Worm (Caenorhabditis elegans) whole organism, young adult: ENCODE data around the gene nhr-187.

Experiments used
- B0336.3 ChIP-seq: fragments of 200-800 bp; sonication (Bioruptor generic); IDR thresholded peaks from 2 replicates; pipeline ENCODE4 v1.3.6; 2022; ENCODE audit warnings: missing genetic modification characterization, missing compliant biosample characterization
- D2030.7 ChIP-seq: fragments of 200-800 bp; sonication (Bioruptor generic); IDR thresholded peaks from 2 replicates; pipeline ENCODE4 v1.3.6; 2022; ENCODE audit warnings: missing genetic modification reagents, missing genetic modification characterization, missing compliant biosample characterization
- F22D6.2 ChIP-seq: sonication (generic microtip); optimal IDR thresholded peaks from 2 replicates; lab custom pipeline; 2016; ENCODE audit warnings: mild to moderate bottlenecking, missing genetic modification characterization, missing compliant biosample characterization
- F33H1.4 ChIP-seq: fragments of 200-800 bp; sonication (Bioruptor generic); IDR thresholded peaks from 2 replicates; pipeline ENCODE4 v1.3.6; 2022; ENCODE audit warnings: missing genetic modification reagents, missing genetic modification characterization, missing compliant biosample characterization
- F57C9.4 ChIP-seq: sonication (generic microtip); optimal IDR thresholded peaks from 2 replicates; lab custom pipeline; 2017; ENCODE audit warnings: mild to moderate bottlenecking, missing genetic modification characterization, missing compliant biosample characterization
- Y53F4B.3 ChIP-seq: fragments of 200-800 bp; sonication (Bioruptor generic); IDR thresholded peaks from 2 replicates; pipeline ENCODE4 v1.3.6; 2022; ENCODE audit warnings: missing genetic modification reagents, missing genetic modification characterization, missing compliant biosample characterization
- Y56A3A.18 ChIP-seq: fragments of 200-800 bp; sonication (Bioruptor generic); IDR thresholded peaks from 2 replicates; pipeline ENCODE4 v1.3.6; 2022; ENCODE audit warnings: missing genetic modification reagents, missing genetic modification characterization, missing compliant biosample characterization
- Y67H2A.10 ChIP-seq: fragments of 200-800 bp; sonication (Bioruptor generic); conservative IDR thresholded peaks from 2 replicates; pipeline ENCODE4 v1.3.6; 2022; ENCODE audit warnings: missing genetic modification reagents, missing genetic modification characterization, missing compliant biosample characterization
- Y79H2A.3 ChIP-seq: fragments of 200-800 bp; sonication (Bioruptor generic); conservative IDR thresholded peaks from 2 replicates; pipeline ENCODE4 v1.3.6; 2022; ENCODE audit warnings: missing genetic modification reagents, missing genetic modification characterization, missing compliant biosample characterization
- aptf-3 ChIP-seq: fragments of 200-800 bp; sonication (Bioruptor generic); IDR thresholded peaks from 2 replicates; pipeline ENCODE4 v1.3.6; 2022; ENCODE audit warnings: missing genetic modification characterization, missing compliant biosample characterization
- athp-1 ChIP-seq: sonication (generic microtip); optimal IDR thresholded peaks from 2 replicates; lab custom pipeline; 2017; ENCODE audit warnings: mild to moderate bottlenecking, missing genetic modification characterization, missing compliant biosample characterization
- attf-3 ChIP-seq: fragments of 200-800 bp; sonication (Bioruptor generic); conservative IDR thresholded peaks from 2 replicates; pipeline ENCODE4 v1.3.6; 2022; ENCODE audit warnings: missing genetic modification reagents, missing genetic modification characterization, missing compliant biosample characterization
- bed-1 ChIP-seq: fragments of 200-800 bp; sonication (Bioruptor generic); IDR thresholded peaks from 2 replicates; pipeline ENCODE4 v1.3.6; 2022; ENCODE audit warnings: missing genetic modification reagents, missing genetic modification characterization, missing compliant biosample characterization
- cebp-1 ChIP-seq, 2 experiments: fragments of 200-800 bp in 1 of 2; sonication (Bioruptor generic) in 1 of 2; sonication (generic microtip) in 1 of 2; IDR thresholded peaks in 1 of 2; optimal IDR thresholded peaks in 1 of 2; 2 replicates each; pipeline versions ENCODE4 v1.3.6 to Lab custom; 2017 to 2022; ENCODE audit warnings: missing compliant biosample characterization in 2 of 2, missing genetic modification characterization in 2 of 2, mild to moderate bottlenecking in 1 of 2, missing genetic modification reagents in 1 of 2, moderate library complexity in 1 of 2
- ceh-100 ChIP-seq: fragments of 200-800 bp; sonication (Bioruptor generic); IDR thresholded peaks from 2 replicates; pipeline ENCODE4 v1.3.6; 2022; ENCODE audit warnings: missing genetic modification reagents, missing genetic modification characterization, missing compliant biosample characterization
- ceh-40 ChIP-seq: fragments of 200-800 bp; sonication (Bioruptor generic); IDR thresholded peaks from 2 replicates; pipeline ENCODE4 v1.3.6; 2022; ENCODE audit warnings: missing genetic modification characterization, missing compliant biosample characterization
- ceh-79 ChIP-seq: sonication (generic microtip); optimal IDR thresholded peaks from 2 replicates; lab custom pipeline; 2017; ENCODE audit warnings: mild to moderate bottlenecking, missing genetic modification characterization, missing compliant biosample characterization
- efl-1 ChIP-seq: fragments of 150-350 bp; optimal IDR thresholded peaks from 2 replicates; lab custom pipeline; 2014; ENCODE audit warnings: missing biosample characterization, missing genetic modification reagents, missing genetic modification characterization
- egrh-3 ChIP-seq: fragments of 200-800 bp; sonication (Bioruptor generic); IDR thresholded peaks from 2 replicates; pipeline ENCODE4 v1.3.6; 2022; ENCODE audit warnings: missing genetic modification reagents, missing genetic modification characterization, missing compliant biosample characterization
- ekl-4 ChIP-seq: fragments of 200-800 bp; sonication (Bioruptor generic); IDR thresholded peaks from 2 replicates; pipeline ENCODE4 v1.3.6; 2022; ENCODE audit warnings: missing genetic modification reagents, missing genetic modification characterization, missing compliant biosample characterization
- him-1 ChIP-seq: sonication (generic microtip); optimal IDR thresholded peaks from 2 replicates; lab custom pipeline; 2016; ENCODE audit warnings: missing genotype, missing genetic modification reagents, missing genetic modification characterization, missing compliant biosample characterization
- hmg-20 ChIP-seq: fragments of 200-800 bp; sonication (Bioruptor generic); IDR thresholded peaks from 2 replicates; pipeline ENCODE4 v1.3.6; 2022; ENCODE audit warnings: missing genetic modification reagents, missing genetic modification characterization, missing compliant biosample characterization
- hrde-1 ChIP-seq: sonication (generic microtip); optimal IDR thresholded peaks from 2 replicates; lab custom pipeline; 2016; ENCODE audit warnings: missing genetic modification characterization, mild to moderate bottlenecking, missing compliant biosample characterization, moderate library complexity, missing genotype, missing genetic modification reagents, borderline replicate concordance
- lag-1 ChIP-seq: fragments of 200-800 bp; sonication (Bioruptor generic); IDR thresholded peaks from 2 replicates; pipeline ENCODE4 v1.3.6; 2022; ENCODE audit warnings: missing genetic modification reagents, missing genetic modification characterization, missing compliant biosample characterization
- let-526 ChIP-seq: fragments of 200-800 bp; sonication (Bioruptor generic); IDR thresholded peaks from 2 replicates; pipeline ENCODE4 v1.3.6; 2022; ENCODE audit warnings: missing genetic modification reagents, missing genetic modification characterization, missing compliant biosample characterization
- let-607 ChIP-seq, 2 experiments: fragments of 200-800 bp in 1 of 2; sonication (Bioruptor generic) in 1 of 2; sonication (generic microtip) in 1 of 2; optimal IDR thresholded peaks; 2 replicates each; lab custom pipeline; 2016 to 2018; ENCODE audit warnings: mild to moderate bottlenecking in 2 of 2, missing compliant biosample characterization in 2 of 2, missing genetic modification characterization in 2 of 2, moderate library complexity in 2 of 2, missing genotype in 1 of 2
- lin-40 ChIP-seq: sonication (generic microtip); optimal IDR thresholded peaks from 2 replicates; lab custom pipeline; 2016; ENCODE audit warnings: missing genetic modification characterization, mild to moderate bottlenecking, missing compliant biosample characterization, missing genotype, missing genetic modification reagents
- lin-54 ChIP-seq: fragments of 200-800 bp; sonication (Bioruptor generic); optimal IDR thresholded peaks from 2 replicates; lab custom pipeline; 2018; ENCODE audit warnings: mild to moderate bottlenecking, missing genetic modification characterization, missing compliant biosample characterization
- madf-6 ChIP-seq: fragments of 200-800 bp; sonication (Bioruptor generic); IDR thresholded peaks from 2 replicates; pipeline ENCODE4 v1.3.6; 2022; ENCODE audit warnings: missing genetic modification reagents, missing genetic modification characterization, missing compliant biosample characterization
- madf-8 ChIP-seq: fragments of 200-800 bp; sonication (Bioruptor generic); conservative IDR thresholded peaks from 2 replicates; pipeline ENCODE4 v1.3.6; 2022; ENCODE audit warnings: missing genetic modification reagents, missing genetic modification characterization, missing compliant biosample characterization
- mes-4 ChIP-seq: sonication (generic microtip); optimal IDR thresholded peaks from 2 replicates; lab custom pipeline; 2016; ENCODE audit warnings: missing genotype, missing genetic modification characterization, missing compliant biosample characterization
- nhr-27 ChIP-seq: fragments of 200-800 bp; sonication (Bioruptor generic); optimal IDR thresholded peaks from 2 replicates; lab custom pipeline; 2018; ENCODE audit warnings: mild to moderate bottlenecking, missing genetic modification characterization, moderate library complexity, missing compliant biosample characterization
- pha-4 ChIP-seq: fragments of 150-350 bp; sonication (generic microtip); optimal IDR thresholded peaks from 2 replicates; lab custom pipeline; 2014; ENCODE audit warnings: missing biosample characterization, missing genetic modification reagents, missing genetic modification characterization
- rpc-1 ChIP-seq, 2 experiments: fragments of 150-350 bp in 1 of 2; sonication (generic microtip) in 1 of 2; optimal IDR thresholded peaks; 2 replicates each; lab custom pipeline; 2014 to 2018; ENCODE audit warnings: missing biosample characterization in 1 of 2, missing genetic modification characterization in 1 of 2, missing genetic modification reagents in 1 of 2, missing genotype in 1 of 2
- sdz-38 ChIP-seq: sonication (generic microtip); optimal IDR thresholded peaks from 2 replicates; lab custom pipeline; 2016; ENCODE audit warnings: missing genotype, missing genetic modification characterization, missing compliant biosample characterization
- snpc-1.3 ChIP-seq: sonication (generic microtip); optimal IDR thresholded peaks from 2 replicates; lab custom pipeline; 2017; ENCODE audit warnings: missing genetic modification characterization, mild to moderate bottlenecking, missing compliant biosample characterization, antibody characterized with exemption, moderate library complexity, missing genotype, missing genetic modification reagents; ENCODE audit not compliant: insufficient read depth
- unc-130 ChIP-seq: sonication (generic microtip); optimal IDR thresholded peaks from 2 replicates; lab custom pipeline; 2016; ENCODE audit warnings: missing genetic modification reagents, missing genetic modification characterization, missing compliant biosample characterization
- xnd-1 ChIP-seq: sonication (generic microtip); optimal IDR thresholded peaks from 2 replicates; lab custom pipeline; 2016; ENCODE audit warnings: missing genotype, missing genetic modification reagents, missing genetic modification characterization, missing compliant biosample characterization
- zfh-2 ChIP-seq: fragments of 200-800 bp; sonication (Bioruptor generic); conservative IDR thresholded peaks from 2 replicates; pipeline ENCODE4 v1.3.6; 2022; ENCODE audit warnings: missing genetic modification reagents, missing genetic modification characterization, missing compliant biosample characterization
- ztf-26 ChIP-seq: sonication (generic microtip); optimal IDR thresholded peaks from 2 replicates; lab custom pipeline; 2017; ENCODE audit warnings: missing genetic modification characterization, missing compliant biosample characterization
- ztf-3 ChIP-seq: fragments of 200-800 bp; sonication (Bioruptor generic); optimal IDR thresholded peaks from 2 replicates; lab custom pipeline; 2018; ENCODE audit warnings: mild to moderate bottlenecking, missing genetic modification characterization, missing compliant biosample characterization

The nhr-187 gene

ce11 chrV:3820875-3821274 lies 41.9 kb downstream of the nhr-187 start:
- TF ChIP-seq cebp-1 (GFP tag; IDR thresholded peaks at IDR 0.05; lab: Robert Waterston, UW) (no peak), cebp-1 (tag; optimal IDR thresholded peaks at IDR 0.05; lab: Kevin White, UChicago) (peak; percentile 27), bed-1 (GFP tag; lab: Robert Waterston, UW) (no peak)

ce11 chrV:3814938-3815337 lies 47.8 kb downstream of the nhr-187 start, which contains the start of gene H10D18.1:
Gene H10D18.1 (plus strand): TSS chrV:3815214.
- TF ChIP-seq Y56A3A.18 (GFP tag; lab: Robert Waterston, UW) (no peak), ceh-79 (tag; lab: Kevin White, UChicago) (no peak), efl-1 (GFP tag; lab: Kevin White, UChicago) (no peak), lag-1 (GFP tag; lab: Robert Waterston, UW) (no peak), athp-1 (tag; lab: Kevin White, UChicago) (no peak), lin-54 (GFP tag; lab: Kevin White, UChicago) (no peak), sdz-38 (tag; lab: Kevin White, UChicago) (no peak)

ce11 chrV:3814009-3814408 lies 48.7 kb downstream of the nhr-187 start:
- TF ChIP-seq zfh-2 (peak; percentile 67), mes-4 (no peak), egrh-3 (no peak), rpc-1 (optimal IDR thresholded peaks at IDR 0.05; lab: Kevin White, UChicago) (no peak), rpc-1 (tag; optimal IDR thresholded peaks at IDR 0.05; lab: Kevin White, UChicago) (no peak), F57C9.4 (tag; lab: Kevin White, UChicago) (no peak), let-526 (GFP tag; lab: Robert Waterston, UW) (no peak), D2030.7 (GFP tag; lab: Robert Waterston, UW) (no peak)

ce11 chrV:3812291-3812690 lies 50.5 kb downstream of the nhr-187 start, which contains the start of gene scl-12:
Gene scl-12 (plus strand): TSS chrV:3812591.
- TF ChIP-seq Y67H2A.10 (no peak), B0336.3 (GFP tag; lab: Robert Waterston, UW) (no peak), Y79H2A.3 (GFP tag; lab: Robert Waterston, UW) (no peak), let-607 (tag; optimal IDR thresholded peaks at IDR 0.05; lab: Kevin White, UChicago) (no peak), aptf-3 (GFP tag; lab: Robert Waterston, UW) (no peak), madf-8 (GFP tag; lab: Robert Waterston, UW) (no peak), lin-54 (GFP tag; lab: Kevin White, UChicago) (no peak), snpc-1.3 (no peak), hmg-20 (GFP tag; lab: Robert Waterston, UW) (no peak), let-526 (GFP tag; lab: Robert Waterston, UW) (no peak), unc-130 (GFP tag; lab: Kevin White, UChicago) (no peak), madf-6 (no peak), ceh-100 (GFP tag; lab: Robert Waterston, UW) (no peak), attf-3 (GFP tag; lab: Robert Waterston, UW) (no peak), F22D6.2 (tag; lab: Kevin White, UChicago) (no peak), ztf-26 (tag; lab: Kevin White, UChicago) (no peak), Y53F4B.3 (GFP tag; lab: Robert Waterston, UW) (no peak), ztf-3 (no peak)
- TF ChIP-seq, all 124 proteins: peak for 0

ce11 chrV:3811541-3811940 lies 51.2 kb downstream of the nhr-187 start, which contains the start of gene scl-13:
Gene scl-13 (minus strand): TSS chrV:3811641.
- TF ChIP-seq pha-4 (tag; lab: Kevin White, UChicago): no peak
- TF ChIP-seq lag-1 (GFP tag; lab: Robert Waterston, UW): no peak
- TF ChIP-seq xnd-1 (tag; lab: Kevin White, UChicago): no peak
- no peak for TF ChIP-seq lin-40 (tag; lab: Kevin White, UChicago)
- TF ChIP-seq hrde-1 (tag; lab: Kevin White, UChicago): no peak
- TF ChIP-seq F57C9.4 (tag; lab: Kevin White, UChicago): no peak
- no peak for TF ChIP-seq ceh-40 (GFP tag; lab: Robert Waterston, UW)
- no peak for TF ChIP-seq unc-130 (GFP tag; lab: Kevin White, UChicago)
- TF ChIP-seq him-1 (tag; lab: Kevin White, UChicago): no peak
- no peak for TF ChIP-seq ekl-4 (GFP tag; lab: Robert Waterston, UW)
- TF ChIP-seq nhr-27: no peak
- no peak for TF ChIP-seq Y56A3A.18 (GFP tag; lab: Robert Waterston, UW)
- TF ChIP-seq F33H1.4 (GFP tag; lab: Robert Waterston, UW): no peak
- no peak for TF ChIP-seq hmg-20 (GFP tag; lab: Robert Waterston, UW)
